Worm (Caenorhabditis elegans): Measurements from ENCODE around the gene col-184.

Gene col-184

DNA sequence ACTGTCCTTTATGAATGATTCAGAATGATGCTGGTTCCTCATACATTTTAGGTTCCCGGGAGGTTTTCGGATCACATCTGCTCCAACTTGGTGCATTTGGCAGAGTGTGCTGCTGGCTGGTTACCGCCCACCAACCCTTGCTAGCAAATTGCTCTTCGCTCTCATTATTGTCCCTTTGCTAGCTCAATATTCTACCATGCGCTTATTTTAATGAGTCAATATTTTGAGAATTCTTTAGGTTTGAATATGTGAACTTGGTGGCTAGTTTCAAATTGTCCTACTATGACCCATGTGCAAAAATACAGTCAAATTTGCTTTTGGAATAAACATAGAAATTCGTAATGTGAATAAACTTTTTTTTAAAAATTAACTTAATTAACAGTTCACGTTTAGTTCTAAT is 34.1 kb upstream of the col-184 start:
- TF ChIP-seq hlh-30 (tag; optimal IDR thresholded peaks at IDR 0.05; ENCODE audit: insufficient read depth) = no peak
- TF ChIP-seq sdc-2 (tag; optimal IDR thresholded peaks at IDR 0.05) = peak; percentile 93

DNA sequence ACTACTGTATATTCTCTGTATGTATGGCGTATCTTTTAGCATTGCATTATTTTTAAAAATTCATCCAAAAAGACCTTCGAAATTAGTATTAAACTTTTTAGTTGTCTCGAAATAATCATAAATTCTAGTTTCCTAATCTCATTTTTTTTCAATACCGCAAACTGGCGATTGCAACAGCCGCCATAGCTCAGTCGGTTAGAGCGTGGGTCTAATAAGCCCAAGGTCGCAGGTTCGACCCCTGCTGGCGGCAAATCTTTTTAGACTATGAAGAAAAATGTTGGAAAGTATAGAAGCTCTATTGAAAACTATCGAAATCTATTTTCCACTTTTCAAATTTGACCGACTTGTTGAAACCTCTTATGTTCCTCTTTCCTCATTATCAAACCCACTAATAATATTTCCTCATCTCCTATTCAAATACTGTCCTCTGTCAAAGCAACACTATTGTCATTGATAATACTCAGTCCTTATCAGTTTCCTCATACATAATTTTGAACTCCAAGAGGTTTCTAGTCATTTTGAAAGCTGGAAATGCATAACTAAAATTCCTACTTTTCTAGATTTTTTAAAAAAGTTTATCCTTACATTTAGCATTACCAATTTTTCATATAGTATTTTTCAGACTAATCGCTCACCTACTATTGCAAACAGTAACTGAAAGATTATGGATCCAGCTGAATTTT is 33.3 kb upstream of the col-184 start, which contains the start of gene jmjd-3.3:
Gene jmjd-3.3, plus strand, starts transcription at position 633 of the 683 bp plus-strand sequence.
- no peak for TF ChIP-seq ceh-14 (tag; optimal IDR thresholded peaks at IDR 0.05)
- TF ChIP-seq sox-4 (tag; optimal IDR thresholded peaks at IDR 0.05) = no peak
- no peak for TF ChIP-seq elt-4 (tag; optimal IDR thresholded peaks at IDR 0.05)
- TF ChIP-seq ceh-2 (tag; optimal IDR thresholded peaks at IDR 0.05) = no peak
- no peak for TF ChIP-seq eyg-1 (tag; optimal IDR thresholded peaks at IDR 0.05)
- no peak for TF ChIP-seq pat-9 (tag; optimal IDR thresholded peaks at IDR 0.05)
- no peak for TF ChIP-seq pros-1 (tag; optimal IDR thresholded peaks at IDR 0.05)
- TF ChIP-seq fax-1 (tag; optimal IDR thresholded peaks at IDR 0.05) = no peak

DNA sequence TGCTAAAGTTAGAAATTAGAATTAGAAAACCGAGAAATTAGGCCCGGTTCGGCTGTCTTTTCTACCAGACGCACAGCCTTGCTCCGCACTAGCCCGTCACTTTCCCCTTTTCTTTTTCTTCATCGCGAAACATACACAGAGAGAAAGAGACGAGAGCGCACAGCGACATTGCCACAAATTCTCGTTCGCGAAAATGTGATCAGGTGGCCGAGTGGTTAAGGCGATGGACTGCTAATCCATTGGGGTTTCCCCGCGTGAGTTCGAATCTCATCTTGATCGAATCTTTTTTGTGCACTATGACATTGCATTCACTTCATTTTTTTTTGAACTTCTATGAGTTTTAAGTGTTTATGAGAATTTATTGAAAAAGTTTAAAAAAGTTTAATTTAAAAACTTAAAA is 26.8 kb upstream of the col-184 start:
- TF ChIP-seq pax-1 (tag; optimal IDR thresholded peaks at IDR 0.05) = no peak
- peak; percentile 3 for TF ChIP-seq ceh-6 (GFP tag; optimal IDR thresholded peaks at IDR 0.05)
- TF ChIP-seq ceh-19 (GFP tag; optimal IDR thresholded peaks at IDR 0.05) = no peak
- peak; percentile 4 for TF ChIP-seq ceh-18 (tag; optimal IDR thresholded peaks at IDR 0.05)
- no peak for TF ChIP-seq pha-2 (tag; optimal IDR thresholded peaks at IDR 0.05)
- TF ChIP-seq tbx-2 (tag; optimal IDR thresholded peaks at IDR 0.05) = peak; percentile 3
- 0 out of 2 replicates have a peak, but pooled peaks have one; percentile 23 for TF ChIP-seq unc-3 (GFP tag; conservative IDR thresholded peaks at IDR 0.05)
- no peak for TF ChIP-seq unc-3 (tag; optimal IDR thresholded peaks at IDR 0.05)
- TF ChIP-seq sdc-2 (tag; optimal IDR thresholded peaks at IDR 0.05) = peak; percentile 97
- TF ChIP-seq ceh-34 (tag; optimal IDR thresholded peaks at IDR 0.05) = peak; percentile 17
- peak; percentile 37 for TF ChIP-seq ceh-31 (tag; optimal IDR thresholded peaks at IDR 0.05)
- TF ChIP-seq hlh-30 (tag; optimal IDR thresholded peaks at IDR 0.05; ENCODE audit: insufficient read depth) = peak; percentile 11
- TF ChIP-seq elt-2 (tag; optimal IDR thresholded peaks at IDR 0.05) = peak; percentile 21
- no peak for TF ChIP-seq ztf-16 (tag; optimal IDR thresholded peaks at IDR 0.05)
- peak; percentile 37 for TF ChIP-seq rnt-1 (tag; optimal IDR thresholded peaks at IDR 0.05)
- peak; percentile 10 for TF ChIP-seq dmd-4 (tag; optimal IDR thresholded peaks at IDR 0.05; ENCODE audit: borderline replicate concordance)
- TF ChIP-seq madf-2 (tag; optimal IDR thresholded peaks at IDR 0.05) = no peak
- TF ChIP-seq ceh-30 (tag; optimal IDR thresholded peaks at IDR 0.05) = no peak
- TF ChIP-seq pag-3 (tag; optimal IDR thresholded peaks at IDR 0.05; ENCODE audit: borderline replicate concordance) = no peak
- peak; percentile 40 for TF ChIP-seq ref-2 (tag; optimal IDR thresholded peaks at IDR 0.05)
- TF ChIP-seq fax-1 (tag; optimal IDR thresholded peaks at IDR 0.05) = no peak
- peak; percentile 28 for TF ChIP-seq che-1 (tag; optimal IDR thresholded peaks at IDR 0.05)
- TF ChIP-seq syd-9 (tag; optimal IDR thresholded peaks at IDR 0.05) = peak; percentile 16

DNA sequence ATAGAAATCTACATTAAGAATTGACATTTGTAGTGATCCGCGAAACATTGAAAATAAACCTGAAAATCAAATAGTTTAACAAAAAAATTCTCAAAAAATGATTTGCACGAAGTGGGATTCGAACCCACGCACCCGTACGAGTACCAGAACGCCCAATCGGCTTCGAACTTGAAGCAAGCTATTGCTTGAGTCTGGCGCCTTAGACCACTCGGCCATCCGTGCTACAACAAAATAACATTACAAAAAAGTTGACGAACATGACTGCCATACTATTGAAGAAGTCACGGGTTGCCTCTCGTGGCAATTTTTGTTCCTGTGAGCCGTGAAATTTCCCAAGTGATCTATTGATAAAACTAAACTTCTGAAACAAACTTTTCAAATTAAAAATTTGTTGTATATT is 26.0 kb upstream of the col-184 start:
- TF ChIP-seq C38D4.7 (GFP tag; optimal IDR thresholded peaks at IDR 0.05) (no peak), pha-4 (tag; optimal IDR thresholded peaks at IDR 0.05) (no peak), nhr-11 (tag; optimal IDR thresholded peaks at IDR 0.05) (no peak), npax-4 (tag; optimal IDR thresholded peaks at IDR 0.05) (no peak), K02D7.2 (tag; optimal IDR thresholded peaks at IDR 0.05) (no peak), pax-1 (tag; optimal IDR thresholded peaks at IDR 0.05) (no peak), lin-11 (tag; optimal IDR thresholded peaks at IDR 0.05) (no peak), fax-1 (tag; optimal IDR thresholded peaks at IDR 0.05) (no peak), gmeb-2 (tag; optimal IDR thresholded peaks at IDR 0.05) (no peak), ttx-3 (tag; optimal IDR thresholded peaks at IDR 0.05) (no peak), rnt-1 (tag; optimal IDR thresholded peaks at IDR 0.05) (no peak), ceh-48 (tag; optimal IDR thresholded peaks at IDR 0.05) (no peak), hlh-8 (tag; optimal IDR thresholded peaks at IDR 0.05) (no peak), ets-4 (tag; optimal IDR thresholded peaks at IDR 0.05) (no peak), ceh-2 (tag; optimal IDR thresholded peaks at IDR 0.05) (no peak)
